Worm (Caenorhabditis elegans) whole organism, early embryonic: ENCODE measurements around the gene C54E10.6.

Experiments used
- flt-1 ChIP-seq: fragments of 200-800 bp; sonication (Bioruptor generic); IDR thresholded peaks from 2 replicates; pipeline ENCODE4 v1.3.6; 2022; ENCODE audit warnings: missing genetic modification characterization, missing compliant biosample characterization
- sea-1 ChIP-seq: fragments of 200-800 bp; sonication (Bioruptor generic); conservative IDR thresholded peaks from 2 replicates; pipeline ENCODE4 v1.3.6; 2022; ENCODE audit warnings: missing genetic modification characterization, missing compliant biosample characterization

DNA sequence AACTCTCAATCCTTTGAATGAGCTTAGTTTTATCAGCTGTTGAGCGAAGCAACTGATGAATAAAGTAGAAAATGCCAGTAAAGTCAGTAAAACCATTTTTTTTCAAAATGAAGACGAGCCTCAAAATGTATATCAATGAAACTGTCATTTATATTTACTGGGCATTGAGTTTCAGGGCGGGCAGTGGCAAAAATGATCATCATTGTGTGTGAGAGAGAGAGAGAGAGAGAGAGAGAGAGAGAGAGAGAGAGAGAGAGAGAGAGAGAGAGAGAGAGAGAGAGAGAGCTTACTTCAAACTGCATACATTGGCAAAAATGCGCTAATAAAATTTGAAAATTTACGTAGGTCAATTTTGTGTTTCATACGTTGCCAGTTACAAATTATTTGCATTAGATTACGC lies 48.4 kb downstream of the C54E10.6 start, which contains the start of gene F11D11.3:
- no peak for TF ChIP-seq sea-1
- no peak for TF ChIP-seq flt-1 (GFP tag; lab: Robert Waterston, UW)
